Fruit fly (Drosophila melanogaster) whole organism, prepupa: ENCODE results near the gene CG9515.

Experiments
- Blimp-1 ChIP-seq: fragments of 200-800 bp; sonication (Bioruptor generic); optimal IDR thresholded peaks from 3 replicates; lab custom pipeline; 2017; ENCODE audit warnings: missing biosample characterization, missing genetic modification characterization, mild to moderate bottlenecking, moderate library complexity, missing genetic modification reagents
- CG11762 ChIP-seq: fragments of 200-800 bp; sonication (Bioruptor generic); optimal IDR thresholded peaks from 3 replicates; lab custom pipeline; 2016; ENCODE audit warnings: missing biosample characterization, missing genetic modification characterization; ENCODE audit not compliant: insufficient read depth
- CG15336 ChIP-seq: fragments of 200-800 bp; sonication (Bioruptor generic); IDR thresholded peaks from 2 replicates; pipeline ENCODE4 v1.3.6; 2022; ENCODE audit warnings: missing biosample characterization, missing genetic modification characterization
- CG16779 ChIP-seq: fragments of 200-800 bp; sonication (Bioruptor generic); optimal IDR thresholded peaks from 3 replicates; lab custom pipeline; 2017; ENCODE audit warnings: missing biosample characterization, mild to moderate bottlenecking, missing genetic modification characterization
- CG3032 ChIP-seq: fragments of 200-800 bp; optimal IDR thresholded peaks from 2 replicates; lab custom pipeline; 2019; ENCODE audit warnings: missing biosample characterization, mild to moderate bottlenecking, missing genetic modification characterization, moderate library complexity
- CG31627 ChIP-seq: fragments of 200-800 bp; sonication (Bioruptor generic); optimal IDR thresholded peaks from 3 replicates; lab custom pipeline; 2016; ENCODE audit warnings: missing biosample characterization, missing genetic modification characterization
- CG34406 ChIP-seq: fragments of 200-800 bp; sonication (Bioruptor generic); optimal IDR thresholded peaks from 3 replicates; lab custom pipeline; 2016; ENCODE audit warnings: missing biosample characterization, missing genetic modification characterization
- CG6163 ChIP-seq: fragments of 200-800 bp; sonication (Bioruptor generic); IDR thresholded peaks from 3 replicates; pipeline ENCODE4 v1.3.6; 2022; ENCODE audit warnings: missing biosample characterization, missing genetic modification characterization
- CG6276 ChIP-seq: fragments of 200-800 bp; sonication (Bioruptor generic); optimal IDR thresholded peaks from 2 replicates; lab custom pipeline; 2017; ENCODE audit warnings: missing biosample characterization, mild to moderate bottlenecking, missing genetic modification characterization
- CG6792 ChIP-seq: fragments of 200-800 bp; sonication (Bioruptor generic); optimal IDR thresholded peaks from 3 replicates; lab custom pipeline; 2016; ENCODE audit warnings: missing biosample characterization, missing genetic modification characterization
- CG8119 ChIP-seq: fragments of 200-800 bp; sonication (Bioruptor generic); IDR thresholded peaks from 3 replicates; pipeline ENCODE4 v1.3.6; 2022; ENCODE audit warnings: missing biosample characterization, missing genetic modification characterization
- CG8319 ChIP-seq: fragments of 200-800 bp; sonication (Bioruptor generic); optimal IDR thresholded peaks from 3 replicates; lab custom pipeline; 2016; ENCODE audit warnings: missing biosample characterization, missing genetic modification characterization
- CG8632 ChIP-seq: fragments of 200-800 bp; sonication (Bioruptor generic); optimal IDR thresholded peaks from 3 replicates; lab custom pipeline; 2016; ENCODE audit warnings: missing biosample characterization, missing genetic modification characterization
- CG9139 ChIP-seq: fragments of 200-800 bp; sonication (Bioruptor generic); optimal IDR thresholded peaks from 3 replicates; lab custom pipeline; 2017; ENCODE audit warnings: missing biosample characterization, mild to moderate bottlenecking, missing genetic modification characterization
- Eip75B ChIP-seq: fragments of 200-800 bp; sonication (Bioruptor generic); optimal IDR thresholded peaks from 3 replicates; lab custom pipeline; 2016; ENCODE audit warnings: missing biosample characterization, missing genetic modification characterization
- Eip78C ChIP-seq: fragments of 200-800 bp; sonication (Bioruptor generic); peaks from one replicate; lab custom pipeline; 2016; ENCODE audit warnings: missing biosample characterization, missing genetic modification characterization
- Ets21C ChIP-seq: fragments of 200-800 bp; sonication (Bioruptor generic); optimal IDR thresholded peaks from 3 replicates; lab custom pipeline; 2016; ENCODE audit warnings: missing biosample characterization, missing genetic modification characterization
- Ets96B ChIP-seq: fragments of 200-800 bp; optimal IDR thresholded peaks from 2 replicates; lab custom pipeline; 2019; ENCODE audit warnings: missing biosample characterization, mild to moderate bottlenecking, missing genetic modification characterization, moderate library complexity
- Gug ChIP-seq: fragments of 200-800 bp; sonication (Bioruptor generic); IDR thresholded peaks from 2 replicates; pipeline ENCODE4 v1.3.6; 2022; ENCODE audit warnings: missing biosample characterization, missing genetic modification characterization
- Hr39 ChIP-seq: fragments of 200-800 bp; sonication (Bioruptor generic); optimal IDR thresholded peaks from 2 replicates; lab custom pipeline; 2016; ENCODE audit warnings: missing biosample characterization, missing genetic modification characterization
- Lpt ChIP-seq: fragments of 200-800 bp; sonication (Bioruptor generic); optimal IDR thresholded peaks from 3 replicates; lab custom pipeline; 2016; ENCODE audit warnings: missing biosample characterization, missing genetic modification characterization
- OdsH ChIP-seq: fragments of 200-800 bp; sonication (Bioruptor generic); optimal IDR thresholded peaks from 3 replicates; lab custom pipeline; 2016; ENCODE audit warnings: missing biosample characterization, missing genetic modification characterization
- Sox102F ChIP-seq: fragments of 200-800 bp; sonication (Bioruptor generic); optimal IDR thresholded peaks from 2 replicates; lab custom pipeline; 2016; ENCODE audit warnings: missing biosample characterization, mild to moderate bottlenecking, missing genetic modification characterization
- Sox14 ChIP-seq: fragments of 200-800 bp; sonication (Bioruptor generic); optimal IDR thresholded peaks from 3 replicates; lab custom pipeline; 2016; ENCODE audit warnings: missing biosample characterization, missing genetic modification characterization
- acj6 ChIP-seq: fragments of 200-800 bp; sonication (Bioruptor generic); optimal IDR thresholded peaks from 3 replicates; lab custom pipeline; 2016; ENCODE audit warnings: missing biosample characterization, missing genetic modification characterization
- cyc ChIP-seq: fragments of 200-800 bp; sonication (Bioruptor generic); optimal IDR thresholded peaks from 3 replicates; lab custom pipeline; 2016; ENCODE audit warnings: missing biosample characterization, missing genetic modification characterization
- dsx ChIP-seq: fragments of 200-800 bp; optimal IDR thresholded peaks from 3 replicates; lab custom pipeline; 2019; ENCODE audit warnings: missing biosample characterization, mild to moderate bottlenecking, missing genetic modification characterization, moderate library complexity; ENCODE audit not compliant: poor library complexity, severe bottlenecking
- eg ChIP-seq: fragments of 200-800 bp; sonication (Bioruptor generic); IDR thresholded peaks from 3 replicates; pipeline ENCODE4 v1.3.6; 2022; ENCODE audit warnings: missing biosample characterization, missing genetic modification characterization
- fd85E ChIP-seq: fragments of 200-800 bp; sonication (Bioruptor generic); optimal IDR thresholded peaks from 3 replicates; lab custom pipeline; 2016; ENCODE audit warnings: missing biosample characterization, missing genetic modification characterization
- fkh ChIP-seq: fragments of 200-800 bp; sonication (Bioruptor generic); optimal IDR thresholded peaks from 3 replicates; lab custom pipeline; 2017; ENCODE audit warnings: missing biosample characterization, mild to moderate bottlenecking, missing genetic modification characterization, moderate library complexity
- lz ChIP-seq: fragments of 200-800 bp; sonication (Bioruptor generic); optimal IDR thresholded peaks from 3 replicates; lab custom pipeline; 2016; ENCODE audit warnings: missing biosample characterization, missing genetic modification characterization
- salr ChIP-seq, 2 experiments: fragments of 200-800 bp; sonication (Bioruptor generic); optimal IDR thresholded peaks; 3 replicates each; lab custom pipeline; 2016 to 2018; ENCODE audit warnings: missing biosample characterization in 2 of 2, missing genetic modification characterization in 2 of 2, mild to moderate bottlenecking in 1 of 2
- spab ChIP-seq: fragments of 200-800 bp; sonication (Bioruptor generic); optimal IDR thresholded peaks from 2 replicates; lab custom pipeline; 2017; ENCODE audit warnings: missing biosample characterization, mild to moderate bottlenecking, missing genetic modification characterization, missing genetic modification reagents
- topi ChIP-seq: fragments of 200-800 bp; sonication (Bioruptor generic); optimal IDR thresholded peaks from 3 replicates; lab custom pipeline; 2016; ENCODE audit warnings: missing biosample characterization, missing genetic modification characterization
- vri ChIP-seq: fragments of 200-800 bp; sonication (Bioruptor generic); optimal IDR thresholded peaks from 3 replicates; lab custom pipeline; 2016; ENCODE audit warnings: missing biosample characterization, mild to moderate bottlenecking, missing genetic modification characterization

Gene CG9515

DNA sequence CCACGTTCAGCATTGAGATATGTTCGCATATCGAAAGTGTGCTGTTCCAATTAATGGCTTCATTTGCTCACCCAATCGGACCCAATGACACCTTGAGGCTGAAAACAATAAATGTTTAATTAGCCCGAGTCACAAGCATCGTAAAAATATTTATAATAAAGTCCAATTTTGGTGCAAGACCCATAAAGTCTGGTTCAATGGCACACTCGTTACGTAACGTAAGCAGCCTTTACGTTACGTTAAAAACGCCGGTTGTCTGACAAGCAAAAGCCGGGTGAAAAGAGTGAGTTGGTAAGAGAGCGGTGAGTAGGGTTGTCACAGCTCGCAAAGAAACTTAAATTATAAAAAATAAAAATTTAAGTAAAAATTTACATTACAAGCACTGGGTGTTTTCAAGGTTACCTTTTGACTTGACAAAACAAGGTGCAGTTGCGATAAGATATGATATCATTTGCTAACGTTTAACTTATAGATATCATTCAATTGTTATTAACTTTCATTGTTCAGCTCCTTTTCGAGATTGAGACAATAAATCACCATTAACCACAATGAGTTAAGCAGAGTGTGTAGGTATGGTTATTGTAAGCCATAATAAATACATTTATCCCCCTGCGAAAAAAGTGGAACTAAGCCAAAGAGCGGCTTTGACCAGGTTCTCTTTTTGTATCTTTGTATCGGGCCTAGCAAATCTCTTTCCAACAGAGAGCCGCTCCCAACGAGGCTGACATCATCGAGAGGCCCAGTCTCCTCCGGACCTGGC, 44.9 kb downstream of the CG9515 start (continued):
- peak; percentile 49 for TF ChIP-seq Ets21C (GFP tag; lab: Kevin White, UChicago)
- TF ChIP-seq CG3032: peak; percentile 82
- peak; percentile 38; the same call in 1 of the 2 replicates for TF ChIP-seq Gug (GFP tag; lab: Robert Waterston, UW)
- TF ChIP-seq Sox102F (GFP tag; lab: Kevin White, UChicago): peak; percentile 80
- peak; percentile 53 for TF ChIP-seq Lpt (GFP tag; lab: Kevin White, UChicago)
- TF ChIP-seq CG8632 (GFP tag; lab: Kevin White, UChicago): peak; percentile 57
- TF ChIP-seq Hr39 (GFP tag; lab: Kevin White, UChicago): peak; percentile 63
- peak; percentile 80 for TF ChIP-seq CG6276 (GFP tag; lab: Kevin White, UChicago)
- peak; percentile 89 for TF ChIP-seq Eip78C (GFP tag; lab: Kevin White, UChicago)
- peak; percentile 79 for TF ChIP-seq acj6 (GFP tag; lab: Kevin White, UChicago)
- peak; percentile 79 for TF ChIP-seq Sox14 (GFP tag; lab: Kevin White, UChicago)
- TF ChIP-seq vri (GFP tag; lab: Kevin White, UChicago): peak; percentile 67
- TF ChIP-seq lz (GFP tag; lab: Kevin White, UChicago): peak; percentile 75
- peak; percentile 71 for TF ChIP-seq spab
- peak; percentile 77 for TF ChIP-seq CG15336 (GFP tag; lab: Robert Waterston, UW)
- TF ChIP-seq CG11762 (GFP tag; lab: Kevin White, UChicago): peak; percentile 67
- TF ChIP-seq dsx (GFP tag; lab: Kevin White, UChicago): peak; percentile 78
- peak; percentile 66 for TF ChIP-seq CG34406 (GFP tag; lab: Kevin White, UChicago)
- peak; percentile 61 for TF ChIP-seq CG16779 (tag; lab: Kevin White, UChicago)
- TF ChIP-seq topi (GFP tag; lab: Kevin White, UChicago): peak; percentile 78
- TF ChIP-seq fkh (GFP tag; lab: Kevin White, UChicago): no peak

dm6 chr2L:8894224-8894623, 48.8 kb downstream of the CG9515 start:
- TF ChIP-seq CG8319 (GFP tag; lab: Kevin White, UChicago) (no peak), CG6792 (GFP tag; lab: Kevin White, UChicago) (no peak), OdsH (GFP tag; lab: Kevin White, UChicago) (no peak), Sox102F (GFP tag; lab: Kevin White, UChicago) (no peak), cyc (GFP tag; lab: Kevin White, UChicago) (peak; percentile 15), CG8119 (GFP tag; lab: Robert Waterston, UW) (no peak), Eip78C (GFP tag; lab: Kevin White, UChicago) (peak; percentile 12), CG31627 (GFP tag; lab: Kevin White, UChicago) (no peak), lz (GFP tag; lab: Kevin White, UChicago) (no peak), spab (no peak), CG6163 (GFP tag; lab: Robert Waterston, UW) (peak; percentile 43; the same call in 1 of the 3 replicates), Eip75B (GFP tag; lab: Kevin White, UChicago) (no peak), CG34406 (GFP tag; lab: Kevin White, UChicago) (no peak), vri (GFP tag; lab: Kevin White, UChicago) (no peak), Blimp-1 (GFP tag; lab: Kevin White, UChicago) (no peak), CG9139 (GFP tag; lab: Kevin White, UChicago) (no peak), eg (0 out of 3 replicates have a peak, but pooled peaks have one; percentile 20), topi (GFP tag; lab: Kevin White, UChicago) (no peak), fd85E (GFP tag; lab: Kevin White, UChicago) (no peak), CG8632 (GFP tag; lab: Kevin White, UChicago) (no peak), salr (GFP tag; optimal IDR thresholded peaks at IDR 0.05; lab: Kevin White, UChicago) (no peak), Ets96B (tag; lab: Kevin White, UChicago) (no peak)
- TF ChIP-seq, all 60 proteins: peak for 4
